Fruit fly (Drosophila melanogaster) whole organism, embryonic: ENCODE measurements around the gene Papss.

Experiments used
- Ada2b ChIP-seq: fragments of 200-800 bp; sonication (Bioruptor generic); IDR thresholded peaks from 2 replicates; pipeline ENCODE4 v1.3.6; 2022; ENCODE audit warnings: missing biosample characterization, missing genetic modification characterization
- C15 ChIP-seq: fragments of 200-800 bp; sonication (Bioruptor generic); IDR thresholded peaks from 3 replicates; pipeline ENCODE4 v1.3.6; 2022; ENCODE audit warnings: missing biosample characterization, missing genetic modification characterization
- CG10462 ChIP-seq: fragments of 200-800 bp; sonication (Bioruptor generic); optimal IDR thresholded peaks from 2 replicates; lab custom pipeline; 2016; ENCODE audit warnings: missing biosample characterization, missing genetic modification characterization
- CG11247 ChIP-seq: fragments of 200-800 bp; sonication (Bioruptor generic); IDR thresholded peaks from 2 replicates; pipeline ENCODE4 v1.3.6; 2022; ENCODE audit warnings: missing biosample characterization, missing genetic modification characterization
- CG11695 ChIP-seq: fragments of 200-800 bp; sonication (Bioruptor generic); IDR thresholded peaks from 3 replicates; pipeline ENCODE4 v1.3.6; 2022; ENCODE audit warnings: missing biosample characterization, missing genetic modification characterization
- CG12071 ChIP-seq: fragments of 200-800 bp; sonication (Bioruptor generic); optimal IDR thresholded peaks from 3 replicates; lab custom pipeline; 2018; ENCODE audit warnings: missing biosample characterization, mild to moderate bottlenecking, missing genetic modification characterization
- CG14014 ChIP-seq: fragments of 200-800 bp; sonication (Bioruptor generic); IDR thresholded peaks from 2 replicates; pipeline ENCODE4 v1.3.6; 2022; ENCODE audit warnings: missing biosample characterization, missing genetic modification characterization
- CG14441 ChIP-seq: fragments of 200-800 bp; sonication (Bioruptor generic); IDR thresholded peaks from 2 replicates; pipeline ENCODE4 v1.3.6; 2022; ENCODE audit warnings: missing biosample characterization, missing genetic modification characterization
- CG17186 ChIP-seq: fragments of 200-800 bp; sonication (Bioruptor generic); optimal IDR thresholded peaks from 3 replicates; lab custom pipeline; 2017; ENCODE audit warnings: missing biosample characterization, missing genetic modification reagents, missing genetic modification characterization
- CG17385 ChIP-seq: fragments of 200-800 bp; sonication (Bioruptor generic); optimal IDR thresholded peaks from 3 replicates; lab custom pipeline; 2018; ENCODE audit warnings: missing biosample characterization, mild to moderate bottlenecking, missing genetic modification characterization
- CG18011 ChIP-seq: fragments of 200-800 bp; sonication (Bioruptor generic); optimal IDR thresholded peaks from 2 replicates; lab custom pipeline; 2017; ENCODE audit warnings: missing biosample characterization, missing genetic modification characterization, mild to moderate bottlenecking, moderate library complexity, missing genotype
- CG18476 ChIP-seq: fragments of 200-800 bp; sonication (Bioruptor generic); optimal IDR thresholded peaks from 2 replicates; lab custom pipeline; 2016; ENCODE audit warnings: missing biosample characterization, mild to moderate bottlenecking, missing genetic modification characterization
- CG34224 ChIP-seq: fragments of 200-800 bp; sonication (Bioruptor generic); IDR thresholded peaks from 3 replicates; pipeline ENCODE4 v1.3.6; 2022; ENCODE audit warnings: missing biosample characterization, missing genetic modification characterization; ENCODE audit not compliant: partially characterized antibody
- CG4424 ChIP-seq: fragments of 200-800 bp; sonication (Bioruptor generic); optimal IDR thresholded peaks from 3 replicates; lab custom pipeline; 2016; ENCODE audit warnings: missing biosample characterization, missing genetic modification characterization
- CG6254 ChIP-seq: fragments of 200-800 bp; sonication (Bioruptor generic); optimal IDR thresholded peaks from 3 replicates; lab custom pipeline; 2017; ENCODE audit warnings: mild to moderate bottlenecking, missing biosample characterization, missing genetic modification reagents, missing genetic modification characterization
- CG6272 ChIP-seq: fragments of 200-800 bp; sonication (Bioruptor generic); IDR thresholded peaks from 2 replicates; pipeline ENCODE4 v1.3.6; 2022; ENCODE audit warnings: missing biosample characterization, missing genetic modification characterization
- CG9215 ChIP-seq: fragments of 200-800 bp; sonication (Bioruptor generic); IDR thresholded peaks from 2 replicates; pipeline ENCODE4 v1.3.6; 2022; ENCODE audit warnings: missing biosample characterization, missing genetic modification characterization
- CG9932 ChIP-seq: fragments of 200-800 bp; sonication (Bioruptor generic); IDR thresholded peaks from 2 replicates; pipeline ENCODE4 v1.3.6; 2022; ENCODE audit warnings: missing biosample characterization, missing genetic modification characterization
- Camta ChIP-seq: fragments of 200-800 bp; sonication (Bioruptor generic); optimal IDR thresholded peaks from 2 replicates; lab custom pipeline; 2016; ENCODE audit warnings: missing biosample characterization, missing genetic modification characterization
- Deaf1 ChIP-seq: fragments of 200-800 bp; optimal IDR thresholded peaks from 3 replicates; lab custom pipeline; 2019; ENCODE audit warnings: missing biosample characterization, mild to moderate bottlenecking, missing genetic modification characterization, moderate library complexity
- Hr3 ChIP-seq: fragments of 200-800 bp; sonication (Bioruptor generic); optimal IDR thresholded peaks from 3 replicates; lab custom pipeline; 2016; ENCODE audit warnings: missing biosample characterization, missing genetic modification characterization
- Hr51 ChIP-seq, 2 experiments: fragments of 200-800 bp; sonication (Bioruptor generic); optimal IDR thresholded peaks; 2 replicates in 1 of 2; 3 replicates in 1 of 2; lab custom pipeline; 2016 to 2018; ENCODE audit warnings: missing biosample characterization in 2 of 2, missing genetic modification characterization in 2 of 2, mild to moderate bottlenecking in 1 of 2, moderate library complexity in 1 of 2
- MBD-R2 ChIP-seq: fragments of 200-800 bp; sonication (Bioruptor generic); IDR thresholded peaks from 2 replicates; pipeline ENCODE4 v1.3.6; 2022; ENCODE audit warnings: missing biosample characterization, missing genetic modification characterization
- MESR4 ChIP-seq: fragments of 200-800 bp; sonication (Bioruptor generic); optimal IDR thresholded peaks from 2 replicates; lab custom pipeline; 2018; ENCODE audit warnings: missing biosample characterization, mild to moderate bottlenecking, missing genetic modification characterization, moderate library complexity
- Max ChIP-seq: fragments of 200-800 bp; sonication (Bioruptor generic); optimal IDR thresholded peaks from 2 replicates; lab custom pipeline; 2016; ENCODE audit warnings: missing biosample characterization, mild to moderate bottlenecking, missing genetic modification characterization
- Mes4 ChIP-seq: fragments of 200-800 bp; sonication (Bioruptor generic); optimal IDR thresholded peaks from 2 replicates; lab custom pipeline; 2016; ENCODE audit warnings: missing biosample characterization, missing genetic modification characterization
- Myb ChIP-seq: fragments of 200-800 bp; sonication (Bioruptor generic); optimal IDR thresholded peaks from 2 replicates; lab custom pipeline; 2016; ENCODE audit warnings: missing biosample characterization, missing genetic modification characterization
- NC2α ChIP-seq: fragments of 200-800 bp; sonication (Bioruptor generic); optimal IDR thresholded peaks from 2 replicates; lab custom pipeline; 2016; ENCODE audit warnings: missing biosample characterization, missing genetic modification characterization
- Neu2 ChIP-seq: fragments of 200-800 bp; sonication (Bioruptor generic); optimal IDR thresholded peaks from 3 replicates; lab custom pipeline; 2016; ENCODE audit warnings: missing biosample characterization, missing genetic modification characterization, borderline replicate concordance
- Nf-YC ChIP-seq: fragments of 200-800 bp; optimal IDR thresholded peaks from 3 replicates; lab custom pipeline; 2019; ENCODE audit warnings: missing biosample characterization, mild to moderate bottlenecking, missing genetic modification characterization, moderate library complexity
- Pdp1 ChIP-seq, 2 experiments: fragments of 200-800 bp; sonication (Bioruptor generic); optimal IDR thresholded peaks; 3 replicates each; lab custom pipeline; 2016; ENCODE audit warnings: missing biosample characterization in 2 of 2, missing genetic modification characterization in 2 of 2, mild to moderate bottlenecking in 1 of 2, moderate library complexity in 1 of 2
- Six4 ChIP-seq: fragments of 200-800 bp; sonication (Bioruptor generic); optimal IDR thresholded peaks from 2 replicates; lab custom pipeline; 2016; ENCODE audit warnings: missing biosample characterization, missing genetic modification characterization
- Spps ChIP-seq: fragments of 200-800 bp; sonication (Bioruptor generic); optimal IDR thresholded peaks from 2 replicates; lab custom pipeline; 2018; ENCODE audit warnings: missing biosample characterization, mild to moderate bottlenecking, missing genetic modification characterization
- Ssrp ChIP-seq: fragments of 200-800 bp; sonication (Bioruptor generic); optimal IDR thresholded peaks from 2 replicates; lab custom pipeline; 2018; ENCODE audit warnings: missing biosample characterization, mild to moderate bottlenecking, missing genetic modification characterization, moderate library complexity
- Xrp1 ChIP-seq: fragments of 200-800 bp; sonication (Bioruptor generic); IDR thresholded peaks from 2 replicates; pipeline ENCODE4 v1.3.6; 2022; ENCODE audit warnings: missing biosample characterization, missing genetic modification characterization
- ash1 ChIP-seq: fragments of 200-800 bp; sonication (Bioruptor generic); optimal IDR thresholded peaks from 2 replicates; lab custom pipeline; 2018; ENCODE audit warnings: missing biosample characterization, mild to moderate bottlenecking, missing genetic modification characterization
- br ChIP-seq: fragments of >200 bp; optimal IDR thresholded peaks from 2 replicates; lab custom pipeline; 2017
- crc ChIP-seq: fragments of 200-800 bp; sonication (Bioruptor generic); optimal IDR thresholded peaks from 2 replicates; lab custom pipeline; 2016; ENCODE audit warnings: missing biosample characterization, missing genetic modification characterization
- da ChIP-seq: fragments of 200-800 bp; sonication (Bioruptor generic); optimal IDR thresholded peaks from 2 replicates; lab custom pipeline; 2016; ENCODE audit warnings: missing biosample characterization, missing genetic modification characterization
- disco-r ChIP-seq: fragments of 200-800 bp; sonication (Bioruptor generic); optimal IDR thresholded peaks from 2 replicates; lab custom pipeline; 2016; ENCODE audit warnings: missing biosample characterization, missing genetic modification characterization
- ewg ChIP-seq: fragments of 200-800 bp; sonication (Bioruptor generic); optimal IDR thresholded peaks from 3 replicates; lab custom pipeline; 2017; ENCODE audit warnings: mild to moderate bottlenecking, missing biosample characterization, missing genetic modification reagents, missing genetic modification characterization
- ftz-f1 ChIP-seq: fragments of 200-800 bp; sonication (Bioruptor generic); optimal IDR thresholded peaks from 2 replicates; lab custom pipeline; 2016; ENCODE audit warnings: missing biosample characterization, missing genetic modification characterization
- lilli ChIP-seq: fragments of 200-800 bp; sonication (Bioruptor generic); optimal IDR thresholded peaks from 3 replicates; lab custom pipeline; 2016; ENCODE audit warnings: missing biosample characterization, missing genetic modification characterization
- luna ChIP-seq: fragments of 200-800 bp; sonication (Bioruptor generic); optimal IDR thresholded peaks from 2 replicates; lab custom pipeline; 2016; ENCODE audit warnings: missing biosample characterization, missing genetic modification characterization
- nerfin-1 ChIP-seq: fragments of 200-800 bp; sonication (Bioruptor generic); optimal IDR thresholded peaks from 3 replicates; lab custom pipeline; 2019; ENCODE audit warnings: missing biosample characterization, mild to moderate bottlenecking, missing genetic modification characterization, moderate library complexity
- p53 ChIP-seq: fragments of 200-800 bp; sonication (Bioruptor generic); optimal IDR thresholded peaks from 2 replicates; lab custom pipeline; 2016; ENCODE audit warnings: missing biosample characterization, missing genetic modification characterization
- psq ChIP-seq: fragments of 200-800 bp; sonication (Bioruptor generic); optimal IDR thresholded peaks from 2 replicates; lab custom pipeline; 2017; ENCODE audit warnings: missing biosample characterization, missing genetic modification characterization
- ro ChIP-seq: fragments of 200-800 bp; sonication (Bioruptor generic); IDR thresholded peaks from 2 replicates; pipeline ENCODE4 v1.3.6; 2022; ENCODE audit warnings: missing biosample characterization, missing genetic modification characterization
- usp ChIP-seq: fragments of >200 bp; optimal IDR thresholded peaks from 2 replicates; lab custom pipeline; 2017; ENCODE audit warnings: missing biosample characterization, missing genetic modification characterization
- zfh1 ChIP-seq: fragments of 200-800 bp; sonication (Bioruptor generic); IDR thresholded peaks from 3 replicates; pipeline ENCODE4 v1.3.6; 2022; ENCODE audit warnings: missing biosample characterization, missing genetic modification characterization

Gene Papss

DNA sequence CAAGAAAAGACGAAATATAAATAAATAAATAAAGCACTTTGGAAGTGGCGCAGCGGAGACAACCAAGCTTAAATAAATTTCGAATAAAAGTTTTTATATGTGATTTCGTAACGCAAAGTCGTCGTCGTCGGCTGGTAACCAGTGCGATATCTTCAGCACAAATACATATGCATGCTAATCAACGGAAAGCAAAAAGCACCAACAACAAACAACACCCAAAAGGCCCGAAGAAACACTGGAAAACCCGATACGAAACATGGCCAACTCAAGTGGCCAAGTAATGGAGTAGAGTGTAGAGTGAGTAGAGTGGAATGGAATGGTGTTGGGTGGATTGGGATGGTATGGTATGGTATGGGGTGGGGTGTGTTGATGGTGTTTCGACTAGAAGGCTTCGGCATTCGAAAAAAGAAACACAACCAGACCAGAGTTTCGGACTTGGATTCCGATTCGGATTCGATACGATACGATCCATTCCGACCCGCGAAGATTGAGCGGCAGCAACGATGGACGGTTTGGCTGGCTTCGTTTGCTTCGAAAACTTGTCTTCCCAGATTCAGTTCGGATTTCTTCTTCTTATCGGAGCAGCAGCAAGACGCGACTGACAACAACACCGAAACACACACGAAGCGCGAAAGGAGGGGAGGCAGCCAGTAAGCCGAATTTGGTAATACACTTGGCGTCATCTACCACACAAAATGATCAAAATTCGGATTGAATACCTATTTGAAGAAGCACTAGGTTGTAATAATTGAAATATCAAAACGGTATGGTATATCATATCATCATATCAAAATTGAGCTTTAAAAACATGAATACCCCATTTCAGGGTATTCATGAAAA lies 57.7 kb downstream of the Papss start (continued):
- peak; percentile 71 for TF ChIP-seq crc
- peak; percentile 64 for TF ChIP-seq Neu2
- peak; percentile 64 for TF ChIP-seq Spps
- TF ChIP-seq Xrp1, result peak; percentile 88
- peak; percentile 92 for TF ChIP-seq CG4424
- peak; percentile 87 for TF ChIP-seq da
- TF ChIP-seq CG14441 (GFP tag; lab: Robert Waterston, UW), result peak; percentile 89
- TF ChIP-seq Hr3 (GFP tag; lab: Kevin White, UChicago), result peak; percentile 92
- TF ChIP-seq lilli (GFP tag; lab: Kevin White, UChicago), result peak; percentile 97
- peak; percentile 80 for TF ChIP-seq ash1 (GFP tag; lab: Kevin White, UChicago)
- peak; percentile 84 for TF ChIP-seq nerfin-1 (tag; lab: Kevin White, UChicago)
- TF ChIP-seq ro (GFP tag; lab: Robert Waterston, UW), result no peak; the same call in 1 of the 2 replicates
- peak; percentile 96 for TF ChIP-seq CG11695 (GFP tag; lab: Robert Waterston, UW)
- peak; percentile 84 for TF ChIP-seq CG6272
- peak; percentile 82 for TF ChIP-seq CG9215 (GFP tag; lab: Robert Waterston, UW)
- no peak for TF ChIP-seq br (lab: Kevin White, UChicago)
- TF ChIP-seq ewg, result peak; percentile 84
- peak; percentile 40 for TF ChIP-seq Camta (GFP tag; lab: Kevin White, UChicago)
- peak; percentile 97 for TF ChIP-seq CG9932
- TF ChIP-seq CG17186 (GFP tag; lab: Kevin White, UChicago), result peak; percentile 55
- TF ChIP-seq Mes4 (GFP tag; lab: Kevin White, UChicago), result peak; percentile 87
- peak; percentile 88 for TF ChIP-seq Myb (GFP tag; lab: Kevin White, UChicago)
- peak; percentile 94 for TF ChIP-seq disco-r (GFP tag; lab: Kevin White, UChicago)
- TF ChIP-seq CG14014, result peak; percentile 97
- no peak for TF ChIP-seq luna (GFP tag; lab: Kevin White, UChicago)
- 0 out of 3 replicates have a peak, but pooled peaks have one; percentile 50 for TF ChIP-seq C15 (GFP tag; lab: Robert Waterston, UW)
- peak; percentile 78 for TF ChIP-seq CG18476
- TF ChIP-seq psq, result peak; percentile 84
- TF ChIP-seq CG18011 (GFP tag; lab: Kevin White, UChicago), result peak; percentile 78
- TF ChIP-seq NC2α, result peak; percentile 90
- TF ChIP-seq CG17385 (GFP tag; lab: Kevin White, UChicago), result peak; percentile 93
- TF ChIP-seq CG12071 (GFP tag; lab: Kevin White, UChicago), result peak; percentile 80
- TF ChIP-seq zfh1 (GFP tag; lab: Robert Waterston, UW), result peak; percentile 89
- peak; percentile 86 for TF ChIP-seq CG6254 (GFP tag; lab: Kevin White, UChicago)
- TF ChIP-seq CG10462, result peak; percentile 84
- TF ChIP-seq CG11247 (GFP tag; lab: Robert Waterston, UW), result peak; percentile 90
- peak; percentile 62 for TF ChIP-seq Nf-YC (tag; lab: Kevin White, UChicago)
- peak; percentile 77 for TF ChIP-seq Ada2b (GFP tag; lab: Robert Waterston, UW)
- TF ChIP-seq ftz-f1 (GFP tag; lab: Kevin White, UChicago), result peak; percentile 65
- peak; percentile 96 for TF ChIP-seq Hr51 (GFP tag; optimal IDR thresholded peaks at IDR 0.05; lab: Kevin White, UChicago)
- TF ChIP-seq MBD-R2 (GFP tag; lab: Robert Waterston, UW), result peak; percentile 96
- TF ChIP-seq usp, result no peak
- TF ChIP-seq Six4, result peak; percentile 90
- TF ChIP-seq MESR4 (GFP tag; lab: Kevin White, UChicago), result peak; percentile 49
- peak; percentile 91 for TF ChIP-seq Deaf1
- peak; percentile 91 for TF ChIP-seq Max (GFP tag; lab: Kevin White, UChicago)
- peak; percentile 92 for TF ChIP-seq Ssrp (tag; lab: Kevin White, UChicago)
- TF ChIP-seq p53 (GFP tag; lab: Kevin White, UChicago), result peak; percentile 83
- TF ChIP-seq CG34224 (GFP tag; lab: Robert Waterston, UW), result no peak
- peak; percentile 91 to 96 for TF ChIP-seq Pdp1 (GFP tag; optimal IDR thresholded peaks at IDR 0.05; lab: Kevin White, UChicago)
